Worm (Caenorhabditis elegans) whole organism, L1 larva: ENCODE measurements around the gene str-206.
A peak's percentile ranks its signal among the peaks of the same experiment; 100 is the strongest.

Experiments used
- C04F5.9 ChIP-seq: sonication (generic microtip); optimal IDR thresholded peaks from 2 replicates; lab custom pipeline; 2016; ENCODE audit warnings: missing genetic modification characterization, missing compliant biosample characterization
- C34B4.2 ChIP-seq: sonication (generic microtip); optimal IDR thresholded peaks from 2 replicates; lab custom pipeline; 2017; ENCODE audit warnings: mild to moderate bottlenecking, missing genetic modification characterization, missing compliant biosample characterization
- Y116A8C.19 ChIP-seq: sonication (generic microtip); optimal IDR thresholded peaks from 2 replicates; lab custom pipeline; 2016; ENCODE audit warnings: missing compliant biosample characterization, missing genetic modification characterization, borderline replicate concordance
- blmp-1 ChIP-seq: fragments of 150-350 bp; optimal IDR thresholded peaks from 2 replicates; lab custom pipeline; 2014; ENCODE audit warnings: missing biosample characterization, missing genetic modification characterization
- ceh-63 ChIP-seq: fragments of 200-800 bp; sonication (Bioruptor generic); optimal IDR thresholded peaks from 2 replicates; lab custom pipeline; 2018; ENCODE audit warnings: mild to moderate bottlenecking, missing genetic modification characterization, missing compliant biosample characterization
- ceh-8 ChIP-seq: fragments of 200-800 bp; sonication (Bioruptor generic); optimal IDR thresholded peaks from 2 replicates; lab custom pipeline; 2018; ENCODE audit warnings: mild to moderate bottlenecking, missing genetic modification characterization, moderate library complexity, missing compliant biosample characterization
- ceh-82 ChIP-seq, 3 experiments: fragments of 150-350 bp in 1 of 3; sonication (generic microtip) in 2 of 3; optimal IDR thresholded peaks; 2 replicates each; lab custom pipeline; 2014 to 2017; ENCODE audit warnings: missing biosample characterization in 3 of 3, missing genetic modification characterization in 3 of 3
- ceh-90 ChIP-seq: sonication (generic microtip); optimal IDR thresholded peaks from 2 replicates; lab custom pipeline; 2016; ENCODE audit warnings: missing genetic modification characterization, missing compliant biosample characterization
- ces-1 ChIP-seq: fragments of 150-350 bp; optimal IDR thresholded peaks from 2 replicates; lab custom pipeline; 2014; ENCODE audit warnings: missing biosample characterization, missing genetic modification reagents, missing genetic modification characterization
- dpl-1 ChIP-seq, 3 experiments: fragments of 150-350 bp in 2 of 3; sonication (generic microtip) in 1 of 3; optimal IDR thresholded peaks; 2 replicates each; lab custom pipeline; 2014 to 2017; ENCODE audit warnings: missing biosample characterization in 3 of 3, missing genetic modification characterization in 3 of 3, missing genetic modification reagents in 3 of 3
- egl-13 ChIP-seq: sonication (generic microtip); optimal IDR thresholded peaks from 2 replicates; lab custom pipeline; 2016; ENCODE audit warnings: missing genotype, missing genetic modification reagents, missing genetic modification characterization, missing compliant biosample characterization
- egl-27 ChIP-seq, 2 experiments: fragments of 150-350 bp in 1 of 2; sonication (generic microtip); optimal IDR thresholded peaks; 3 replicates each; lab custom pipeline; 2017 to 2018; ENCODE audit warnings: missing biosample characterization in 2 of 2, missing genetic modification characterization in 2 of 2, missing genetic modification reagents in 2 of 2
- elt-2 ChIP-seq: sonication (generic microtip); optimal IDR thresholded peaks from 2 replicates; lab custom pipeline; 2016; ENCODE audit warnings: missing genetic modification characterization, mild to moderate bottlenecking, inconsistent platforms, missing compliant biosample characterization, missing genetic modification reagents
- elt-3 ChIP-seq, 6 experiments: fragments of 150-350 bp in 1 of 6; sonication (generic microtip); optimal IDR thresholded peaks; 2 replicates each; lab custom pipeline; 2017 to 2018; ENCODE audit warnings: missing biosample characterization in 6 of 6, missing genetic modification characterization in 6 of 6, inconsistent platforms in 1 of 6
- ets-5 ChIP-seq: fragments of 200-800 bp; sonication (Bioruptor generic); IDR thresholded peaks from 2 replicates; pipeline ENCODE4 v1.3.6; 2022; ENCODE audit warnings: missing genetic modification characterization, missing compliant biosample characterization
- fkh-10 ChIP-seq: sonication (generic microtip); optimal IDR thresholded peaks from 2 replicates; lab custom pipeline; 2017; ENCODE audit warnings: missing biosample characterization, missing genetic modification reagents, missing genetic modification characterization
- fkh-4 ChIP-seq: sonication (generic microtip); optimal IDR thresholded peaks from 2 replicates; lab custom pipeline; 2016; ENCODE audit warnings: missing compliant biosample characterization, missing genetic modification characterization, borderline replicate concordance
- fkh-8 ChIP-seq: sonication (generic microtip); optimal IDR thresholded peaks from 2 replicates; lab custom pipeline; 2016; ENCODE audit warnings: mild to moderate bottlenecking, missing genetic modification characterization, missing compliant biosample characterization
- fos-1 ChIP-seq: fragments of 150-350 bp; optimal IDR thresholded peaks from 2 replicates; lab custom pipeline; 2014; ENCODE audit warnings: missing biosample characterization, missing genetic modification characterization
- hlh-4 ChIP-seq: sonication (generic microtip); optimal IDR thresholded peaks from 2 replicates; lab custom pipeline; 2016; ENCODE audit warnings: mild to moderate bottlenecking, missing genetic modification characterization, missing compliant biosample characterization
- hpl-2 ChIP-seq: fragments of 150-350 bp; optimal IDR thresholded peaks from 2 replicates; lab custom pipeline; 2014; ENCODE audit warnings: missing biosample characterization, missing genetic modification reagents, missing genetic modification characterization
- irx-1 ChIP-seq: sonication (generic microtip); optimal IDR thresholded peaks from 2 replicates; lab custom pipeline; 2016; ENCODE audit warnings: missing genetic modification characterization, missing compliant biosample characterization
- jun-1 ChIP-seq: fragments of 150-350 bp; optimal IDR thresholded peaks from 2 replicates; lab custom pipeline; 2014; ENCODE audit warnings: missing biosample characterization, missing genetic modification reagents, missing genetic modification characterization
- lin-13 ChIP-seq: fragments of 150-350 bp; optimal IDR thresholded peaks from 2 replicates; lab custom pipeline; 2014; ENCODE audit warnings: missing biosample characterization, missing genetic modification reagents, missing genetic modification characterization
- lin-15B ChIP-seq: fragments of 150-350 bp; sonication (generic microtip); optimal IDR thresholded peaks from 3 replicates; lab custom pipeline; 2014; ENCODE audit warnings: missing biosample characterization, missing genetic modification characterization
- lin-35 ChIP-seq, 2 experiments: fragments of 150-350 bp; optimal IDR thresholded peaks; 2 replicates each; lab custom pipeline; 2014; ENCODE audit warnings: missing biosample characterization in 2 of 2, missing genetic modification characterization in 2 of 2, missing genetic modification reagents in 2 of 2
- lin-39 ChIP-seq: fragments of 150-350 bp; optimal IDR thresholded peaks from 2 replicates; lab custom pipeline; 2014; ENCODE audit warnings: missing biosample characterization, missing genetic modification reagents, missing genetic modification characterization
- lsy-2 ChIP-seq, 2 experiments: fragments of 150-350 bp; optimal IDR thresholded peaks; 2 replicates each; lab custom pipeline; 2014; ENCODE audit warnings: missing biosample characterization in 2 of 2, missing genetic modification characterization in 2 of 2
- mab-9 ChIP-seq: fragments of 200-800 bp; sonication (Bioruptor generic); IDR thresholded peaks from 2 replicates; pipeline ENCODE4 v1.3.6; 2022; ENCODE audit warnings: missing genetic modification reagents, missing genetic modification characterization, missing compliant biosample characterization
- mdl-1 ChIP-seq, 2 experiments: fragments of 150-350 bp; optimal IDR thresholded peaks; 2 replicates each; lab custom pipeline; 2014 to 2017; ENCODE audit warnings: missing biosample characterization in 2 of 2, missing genetic modification characterization in 2 of 2, inconsistent platforms in 1 of 2
- mef-2 ChIP-seq: fragments of 150-350 bp; optimal IDR thresholded peaks from 2 replicates; lab custom pipeline; 2014; ENCODE audit warnings: missing biosample characterization, missing genetic modification characterization
- mep-1 ChIP-seq: fragments of 150-350 bp; optimal IDR thresholded peaks from 2 replicates; lab custom pipeline; 2014; ENCODE audit warnings: missing biosample characterization, missing genetic modification characterization
- nhr-11 ChIP-seq: fragments of 150-350 bp; optimal IDR thresholded peaks from 2 replicates; lab custom pipeline; 2014; ENCODE audit warnings: missing biosample characterization, missing genetic modification characterization
- nhr-28 ChIP-seq: fragments of 150-350 bp; optimal IDR thresholded peaks from 2 replicates; lab custom pipeline; 2014; ENCODE audit warnings: missing biosample characterization, missing genetic modification characterization
- nhr-71 ChIP-seq: sonication (generic microtip); optimal IDR thresholded peaks from 2 replicates; lab custom pipeline; 2016; ENCODE audit warnings: mild to moderate bottlenecking, missing genetic modification characterization, moderate library complexity, missing compliant biosample characterization
- nhr-76 ChIP-seq: sonication (generic microtip); optimal IDR thresholded peaks from 2 replicates; lab custom pipeline; 2017; ENCODE audit warnings: missing biosample characterization, missing genetic modification characterization
- nhr-77 ChIP-seq: fragments of 150-350 bp; optimal IDR thresholded peaks from 2 replicates; lab custom pipeline; 2014; ENCODE audit warnings: missing biosample characterization, missing genetic modification characterization
- nhr-84 ChIP-seq: sonication (generic microtip); optimal IDR thresholded peaks from 2 replicates; lab custom pipeline; 2017; ENCODE audit warnings: missing biosample characterization, missing genetic modification characterization
- nhr-85 ChIP-seq: sonication (generic microtip); peaks from one replicate; lab custom pipeline; 2016; ENCODE audit warnings: missing genetic modification characterization, inconsistent platforms, missing compliant biosample characterization
- nhr-90 ChIP-seq: sonication (generic microtip); optimal IDR thresholded peaks from 2 replicates; lab custom pipeline; 2016; ENCODE audit warnings: mild to moderate bottlenecking, missing genetic modification characterization, missing compliant biosample characterization; ENCODE audit not compliant: poor library complexity
- rnt-1 ChIP-seq: sonication (generic microtip); optimal IDR thresholded peaks from 2 replicates; lab custom pipeline; 2016; ENCODE audit warnings: mild to moderate bottlenecking, missing genetic modification characterization, moderate library complexity, missing compliant biosample characterization
- skn-1 ChIP-seq: fragments of 150-350 bp; optimal IDR thresholded peaks from 2 replicates; lab custom pipeline; 2014; ENCODE audit warnings: missing biosample characterization, missing genetic modification characterization
- sptf-1 ChIP-seq: fragments of 150-350 bp; optimal IDR thresholded peaks from 2 replicates; lab custom pipeline; 2014; ENCODE audit warnings: missing biosample characterization, missing genetic modification characterization
- swsn-7 ChIP-seq: sonication (generic microtip); optimal IDR thresholded peaks from 2 replicates; lab custom pipeline; 2016; ENCODE audit warnings: missing genetic modification characterization, missing compliant biosample characterization
- tbx-2 ChIP-seq: sonication (generic microtip); optimal IDR thresholded peaks from 2 replicates; lab custom pipeline; 2016; ENCODE audit warnings: missing genetic modification characterization, missing compliant biosample characterization
- tlp-1 ChIP-seq: fragments of 150-350 bp; optimal IDR thresholded peaks from 2 replicates; lab custom pipeline; 2014; ENCODE audit warnings: missing biosample characterization, missing genetic modification characterization
- unc-130 ChIP-seq: fragments of 150-350 bp; optimal IDR thresholded peaks from 2 replicates; lab custom pipeline; 2017; ENCODE audit warnings: missing biosample characterization, missing genetic modification characterization, inconsistent platforms
- unc-86 ChIP-seq: sonication (generic microtip); optimal IDR thresholded peaks from 2 replicates; lab custom pipeline; 2016; ENCODE audit warnings: missing genetic modification characterization, missing compliant biosample characterization
- unc-98 ChIP-seq: fragments of 200-800 bp; sonication (Bioruptor generic); IDR thresholded peaks from 2 replicates; pipeline ENCODE4 v1.3.6; 2022; ENCODE audit warnings: missing genetic modification characterization, missing compliant biosample characterization
- vab-15 ChIP-seq: sonication (generic microtip); optimal IDR thresholded peaks from 2 replicates; lab custom pipeline; 2017; ENCODE audit warnings: missing genotype, mild to moderate bottlenecking, missing genetic modification characterization, missing compliant biosample characterization
- xbp-1 ChIP-seq: sonication (generic microtip); optimal IDR thresholded peaks from 2 replicates; lab custom pipeline; 2016; ENCODE audit warnings: missing genetic modification characterization, missing compliant biosample characterization
- zag-1 ChIP-seq: fragments of 150-350 bp; optimal IDR thresholded peaks from 2 replicates; lab custom pipeline; 2014; ENCODE audit warnings: missing biosample characterization, missing genetic modification characterization
- zip-4 ChIP-seq: fragments of 200-800 bp; sonication (Bioruptor generic); optimal IDR thresholded peaks from 2 replicates; lab custom pipeline; 2018; ENCODE audit warnings: mild to moderate bottlenecking, missing genetic modification characterization, moderate library complexity, missing compliant biosample characterization
- ztf-11 ChIP-seq, 2 experiments: sonication (generic microtip); optimal IDR thresholded peaks; 2 replicates each; lab custom pipeline; 2016 to 2017; ENCODE audit warnings: missing genetic modification characterization in 2 of 2, missing biosample characterization in 1 of 2, missing compliant biosample characterization in 1 of 2

str-206 gene

ce11 chrV:6213845-6214244, 4.1 kb upstream of the str-206 start (continued):
- TF ChIP-seq vab-15 (no peak), egl-27 (tag; optimal IDR thresholded peaks at IDR 0.05; lab: Kevin White, UChicago) (no peak), dpl-1 (GFP tag; optimal IDR thresholded peaks at IDR 0.05; lab: Kevin White, UChicago) (peak in 2 of 3 experiments; percentile 12 to 20), egl-13 (tag; lab: Kevin White, UChicago) (no peak), lin-35 (GFP tag; optimal IDR thresholded peaks at IDR 0.05; lab: Kevin White, UChicago) (peak; percentile 19 to 31), rnt-1 (tag; lab: Kevin White, UChicago) (peak; percentile 36), lin-15B (tag; lab: Kevin White, UChicago) (no peak), ceh-82 (tag; optimal IDR thresholded peaks at IDR 0.05; lab: Kevin White, UChicago) (peak; percentile 4 to 63 (median 23)), nhr-28 (tag; lab: Kevin White, UChicago) (no peak), hlh-4 (tag; lab: Kevin White, UChicago) (no peak), lin-39 (no peak), nhr-84 (tag; lab: Kevin White, UChicago) (no peak), mef-2 (tag; lab: Kevin White, UChicago) (no peak), fos-1 (peak; percentile 96), Y116A8C.19 (tag; lab: Kevin White, UChicago) (no peak), mab-9 (GFP tag; lab: Robert Waterston, UW) (no peak), xbp-1 (tag; lab: Kevin White, UChicago) (peak; percentile 69), blmp-1 (tag; lab: Kevin White, UChicago) (peak; percentile 29), hpl-2 (no peak), ceh-8 (GFP tag; lab: Kevin White, UChicago) (no peak), jun-1 (peak; percentile 94), C04F5.9 (tag; lab: Kevin White, UChicago) (no peak), mdl-1 (tag; optimal IDR thresholded peaks at IDR 0.05; lab: Kevin White, UChicago) (peak in 1 of 2 experiments; percentile 60), swsn-7 (tag; lab: Kevin White, UChicago) (peak; percentile 35), fkh-4 (tag; lab: Kevin White, UChicago) (no peak), lin-13 (GFP tag; lab: Kevin White, UChicago) (no peak), elt-2 (tag; lab: Kevin White, UChicago) (no peak), zip-4 (GFP tag; lab: Kevin White, UChicago) (peak; percentile 62), tbx-2 (tag; lab: Kevin White, UChicago) (peak; percentile 16), ets-5 (GFP tag; lab: Robert Waterston, UW) (no peak), lsy-2 (tag; optimal IDR thresholded peaks at IDR 0.05; lab: Kevin White, UChicago) (peak; percentile 3 to 63), C34B4.2 (no peak), fkh-10 (GFP tag; lab: Kevin White, UChicago) (no peak), ztf-11 (tag; optimal IDR thresholded peaks at IDR 0.05; lab: Kevin White, UChicago) (no peak), sptf-1 (tag; lab: Kevin White, UChicago) (no peak), nhr-11 (tag; lab: Kevin White, UChicago) (peak; percentile 29), nhr-85 (tag; lab: Kevin White, UChicago) (no peak), fkh-8 (tag; lab: Kevin White, UChicago) (peak; percentile 72), skn-1 (tag; lab: Kevin White, UChicago) (peak; percentile 86), nhr-76 (tag; lab: Kevin White, UChicago) (no peak), elt-3 (tag; optimal IDR thresholded peaks at IDR 0.05; lab: Kevin White, UChicago) (peak in 1 of 6 experiments; percentile 68), nhr-71 (tag; lab: Kevin White, UChicago) (peak; percentile 67), irx-1 (tag; lab: Kevin White, UChicago) (no peak), nhr-90 (tag; lab: Kevin White, UChicago) (no peak), zag-1 (tag; lab: Kevin White, UChicago) (no peak), ceh-63 (GFP tag; lab: Kevin White, UChicago) (no peak), ces-1 (GFP tag; lab: Kevin White, UChicago) (no peak), unc-98 (GFP tag; lab: Robert Waterston, UW) (no peak), ceh-90 (tag; lab: Kevin White, UChicago) (no peak), nhr-77 (tag; lab: Kevin White, UChicago) (peak; percentile 27), tlp-1 (tag; lab: Kevin White, UChicago) (no peak), mep-1 (peak; percentile 80), unc-86 (tag; lab: Kevin White, UChicago) (peak; percentile 34), unc-130 (tag; lab: Kevin White, UChicago) (no peak)
